Fruit fly (Drosophila melanogaster): ENCODE data around the gene alph.

- TF ChIP-seq Hr78 (GFP tag; optimal IDR thresholded peaks at IDR 0.05): no peak
- TF ChIP-seq N (GFP tag; optimal IDR thresholded peaks at IDR 0.05): no peak
- TF ChIP-seq br (GFP tag; optimal IDR thresholded peaks at IDR 0.05): no peak
- no peak for TF ChIP-seq Hr83 (GFP tag; optimal IDR thresholded peaks at IDR 0.05; ENCODE audit: poor library complexity, severe bottlenecking)
- no peak for TF ChIP-seq psq (GFP tag; optimal IDR thresholded peaks at IDR 0.05)
- TF ChIP-seq Sp1 (GFP tag; optimal IDR thresholded peaks at IDR 0.05): no peak
- no peak for TF ChIP-seq usp (GFP tag; optimal IDR thresholded peaks at IDR 0.05)
- TF ChIP-seq fru (GFP tag; optimal IDR thresholded peaks at IDR 0.05): no peak
- no peak for TF ChIP-seq jim (GFP tag; optimal IDR thresholded peaks at IDR 0.05)
These were observed 25.9 kb upstream of the alph start for dm6 chr3R:29565744-29566143.

All from whole organism, wandering third instar larva.